Worm (Caenorhabditis elegans) whole organism, L2 larva: ENCODE measurements around the gene pbs-3.
"Not testable (repeated sequence)": the region's sequence is repeated elsewhere in the genome, so short reads cannot be mapped to it uniquely, and the experiment has no call there.

ENCODE experiments used
- C34F6.9 ChIP-seq: fragments of 150-350 bp; optimal IDR thresholded peaks from 2 replicates; lab custom pipeline; 2014; ENCODE audit warnings: missing biosample characterization, missing genetic modification characterization
- F13H6.1 ChIP-seq: sonication (generic microtip); optimal IDR thresholded peaks from 2 replicates; lab custom pipeline; 2016; ENCODE audit warnings: missing genetic modification characterization, missing compliant biosample characterization
- R02D3.7 ChIP-seq: fragments of 150-350 bp; optimal IDR thresholded peaks from 2 replicates; lab custom pipeline; 2014; ENCODE audit warnings: missing biosample characterization, missing genetic modification characterization
- Y55F3AM.14 ChIP-seq: fragments of 200-800 bp; sonication (Bioruptor generic); optimal IDR thresholded peaks from 2 replicates; lab custom pipeline; 2018; ENCODE audit warnings: mild to moderate bottlenecking, missing genetic modification characterization, missing compliant biosample characterization
- ZK546.5 ChIP-seq: sonication (generic microtip); optimal IDR thresholded peaks from 2 replicates; lab custom pipeline; 2017; ENCODE audit warnings: missing biosample characterization, missing genetic modification characterization
- alr-1 ChIP-seq: fragments of 150-350 bp; optimal IDR thresholded peaks from 2 replicates; lab custom pipeline; 2014; ENCODE audit warnings: missing biosample characterization, missing genetic modification characterization
- ceh-16 ChIP-seq: fragments of 150-350 bp; optimal IDR thresholded peaks from 2 replicates; lab custom pipeline; 2014; ENCODE audit warnings: missing biosample characterization, missing genetic modification characterization
- crh-2 ChIP-seq: sonication (generic microtip); optimal IDR thresholded peaks from 2 replicates; lab custom pipeline; 2017; ENCODE audit warnings: missing biosample characterization, missing genetic modification characterization
- elt-1 ChIP-seq: fragments of 150-350 bp; optimal IDR thresholded peaks from 2 replicates; lab custom pipeline; 2014; ENCODE audit warnings: missing biosample characterization, missing genetic modification characterization
- elt-3 ChIP-seq: sonication (generic microtip); optimal IDR thresholded peaks from 2 replicates; lab custom pipeline; 2017; ENCODE audit warnings: missing biosample characterization, missing genetic modification characterization
- fos-1 ChIP-seq: fragments of 150-350 bp; optimal IDR thresholded peaks from 2 replicates; lab custom pipeline; 2014; ENCODE audit warnings: missing biosample characterization, missing genetic modification characterization
- lin-11 ChIP-seq: fragments of 150-350 bp; sonication (generic microtip); optimal IDR thresholded peaks from 2 replicates; lab custom pipeline; 2014; ENCODE audit warnings: missing biosample characterization, missing genetic modification characterization, inconsistent platforms, mixed read lengths
- lin-13 ChIP-seq: fragments of 150-350 bp; optimal IDR thresholded peaks from 2 replicates; lab custom pipeline; 2014; ENCODE audit warnings: missing biosample characterization, missing genetic modification reagents, missing genetic modification characterization
- lin-39 ChIP-seq: fragments of 150-350 bp; optimal IDR thresholded peaks from 2 replicates; lab custom pipeline; 2014; ENCODE audit warnings: missing biosample characterization, missing genetic modification reagents, missing genetic modification characterization
- lsy-2 ChIP-seq, 2 experiments: fragments of 150-350 bp in 1 of 2; sonication (generic microtip) in 1 of 2; optimal IDR thresholded peaks; 2 replicates each; lab custom pipeline; 2014 to 2017; ENCODE audit warnings: missing biosample characterization in 2 of 2, missing genetic modification characterization in 2 of 2
- mbf-1 ChIP-seq: sonication (generic microtip); optimal IDR thresholded peaks from 2 replicates; lab custom pipeline; 2017; ENCODE audit warnings: missing biosample characterization, missing genetic modification characterization
- nhr-129 ChIP-seq: fragments of 150-350 bp; optimal IDR thresholded peaks from 2 replicates; lab custom pipeline; 2014; ENCODE audit warnings: missing biosample characterization, missing genetic modification characterization
- nhr-21 ChIP-seq: fragments of 150-350 bp; optimal IDR thresholded peaks from 2 replicates; lab custom pipeline; 2014; ENCODE audit warnings: missing biosample characterization, missing genetic modification characterization
- nhr-23 ChIP-seq: fragments of 150-350 bp; optimal IDR thresholded peaks from 2 replicates; lab custom pipeline; 2014; ENCODE audit warnings: missing biosample characterization, missing genetic modification reagents, missing genetic modification characterization
- nhr-237 ChIP-seq: fragments of 150-350 bp; optimal IDR thresholded peaks from 2 replicates; lab custom pipeline; 2014; ENCODE audit warnings: missing biosample characterization, missing genetic modification characterization
- nhr-25 ChIP-seq: fragments of 150-350 bp; sonication (generic microtip); optimal IDR thresholded peaks from 3 replicates; lab custom pipeline; 2014; ENCODE audit warnings: missing biosample characterization, missing genetic modification characterization
- peb-1 ChIP-seq: fragments of 150-350 bp; optimal IDR thresholded peaks from 2 replicates; lab custom pipeline; 2014; ENCODE audit warnings: missing biosample characterization, missing genetic modification characterization
- skn-1 ChIP-seq: sonication (generic microtip); optimal IDR thresholded peaks from 2 replicates; lab custom pipeline; 2017; ENCODE audit warnings: missing biosample characterization, missing genetic modification characterization
- sma-3 ChIP-seq: sonication (generic microtip); optimal IDR thresholded peaks from 2 replicates; lab custom pipeline; 2016; ENCODE audit warnings: missing genetic modification reagents, missing genetic modification characterization, missing compliant biosample characterization
- sma-9 ChIP-seq, 2 experiments: fragments of 150-350 bp in 1 of 2; sonication (generic microtip) in 1 of 2; optimal IDR thresholded peaks; 2 replicates each; lab custom pipeline; 2014 to 2016; ENCODE audit warnings: missing genetic modification characterization in 2 of 2, mild to moderate bottlenecking in 1 of 2, missing biosample characterization in 1 of 2, missing compliant biosample characterization in 1 of 2, missing genetic modification reagents in 1 of 2, moderate library complexity in 1 of 2
- snpc-4 ChIP-seq: fragments of 150-350 bp; optimal IDR thresholded peaks from 2 replicates; lab custom pipeline; 2014; ENCODE audit warnings: missing biosample characterization, missing genetic modification characterization
- unc-55 ChIP-seq: fragments of 150-350 bp; sonication (generic microtip); optimal IDR thresholded peaks from 3 replicates; lab custom pipeline; 2014; ENCODE audit warnings: missing biosample characterization, missing genetic modification reagents, missing genetic modification characterization
- unc-62 ChIP-seq: fragments of 150-350 bp; optimal IDR thresholded peaks from 2 replicates; lab custom pipeline; 2014; ENCODE audit warnings: missing biosample characterization, missing genetic modification reagents, missing genetic modification characterization
- zag-1 ChIP-seq: fragments of 150-350 bp; optimal IDR thresholded peaks from 2 replicates; lab custom pipeline; 2014; ENCODE audit warnings: missing biosample characterization, missing genetic modification characterization
- ztf-1 ChIP-seq: fragments of 200-800 bp; sonication (Bioruptor generic); conservative IDR thresholded peaks from 2 replicates; pipeline ENCODE4 v1.3.6; 2022; ENCODE audit warnings: missing genetic modification characterization, missing compliant biosample characterization
- ztf-4 ChIP-seq: fragments of 150-350 bp; optimal IDR thresholded peaks from 2 replicates; lab custom pipeline; 2014; ENCODE audit warnings: missing biosample characterization, missing genetic modification characterization

pbs-3 gene

ce11 chrII:4920608-4921007, 34.6 kb downstream of the pbs-3 start:
- TF ChIP-seq sma-3 (GFP tag; lab: Kevin White, UChicago) (peak; percentile 18), nhr-23 (tag; lab: Kevin White, UChicago) (no peak), fos-1 (tag; lab: Kevin White, UChicago) (peak; percentile 62)
- TF ChIP-seq, all 48 proteins: peak for 2

DNA sequence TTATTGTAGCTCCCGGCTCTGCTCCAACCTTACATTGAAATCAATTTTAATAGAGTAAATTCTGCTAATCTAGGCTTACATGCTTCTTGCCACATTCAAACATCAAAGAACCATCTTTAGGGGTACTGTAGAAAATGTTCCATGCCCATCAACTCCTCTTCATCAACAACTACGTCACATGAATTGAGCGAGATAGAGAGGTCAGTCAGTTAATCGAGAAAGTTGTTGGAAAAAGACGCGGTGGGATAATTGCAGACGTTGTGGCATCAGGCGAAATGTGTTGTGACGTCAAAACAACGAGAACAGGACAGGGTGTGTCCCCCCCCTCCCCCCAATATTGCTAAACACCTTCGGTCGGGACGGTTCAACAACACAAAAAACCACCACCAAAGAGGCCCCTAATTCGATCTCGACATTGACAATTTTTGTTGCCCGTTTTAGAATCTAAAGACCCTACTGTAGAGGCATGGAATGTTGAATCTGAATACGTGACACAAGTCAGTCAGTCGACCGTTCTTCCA, 36.7 kb downstream of the pbs-3 start:
- TF ChIP-seq sma-3 (GFP tag; lab: Kevin White, UChicago) (peak; percentile 65), lin-11 (tag; lab: Kevin White, UChicago) (no peak), nhr-237 (no peak), nhr-25 (tag; lab: Kevin White, UChicago) (peak; percentile 43), ztf-4 (tag; lab: Kevin White, UChicago) (no peak), sma-9 (GFP tag; optimal IDR thresholded peaks at IDR 0.05; lab: Kevin White, UChicago) (peak; percentile 3), sma-9 (tag; optimal IDR thresholded peaks at IDR 0.05; lab: Kevin White, UChicago) (no peak)

DNA sequence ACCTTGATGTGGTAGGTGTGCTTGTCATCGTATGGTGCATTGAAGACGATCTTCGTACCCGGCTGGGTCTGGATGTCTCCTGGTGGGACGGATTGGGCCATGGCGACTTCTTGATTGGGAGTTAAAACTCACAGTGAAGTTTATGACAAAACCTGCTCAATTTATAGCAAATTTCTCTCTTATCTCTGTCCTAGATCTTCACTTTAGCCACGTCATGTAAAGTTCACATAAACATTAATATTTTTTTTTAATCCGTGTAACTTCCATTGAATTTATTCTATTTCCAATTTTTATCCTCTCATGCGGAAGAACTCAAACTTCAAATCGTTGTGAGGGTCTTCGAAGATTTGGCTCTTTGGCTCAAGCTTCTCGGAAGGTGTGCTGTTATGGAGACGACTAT, 38.8 kb downstream of the pbs-3 start, which contains the start of gene msp-31:
Gene msp-31, minus strand, starts transcription at position 101 of the 400 bp plus-strand sequence.
- not testable (repeated sequence) for TF ChIP-seq alr-1, elt-3, nhr-129 (tag; lab: Kevin White, UChicago)
- TF ChIP-seq, all 48 proteins: peak for 0; not testable (repeated sequence) for 48

DNA sequence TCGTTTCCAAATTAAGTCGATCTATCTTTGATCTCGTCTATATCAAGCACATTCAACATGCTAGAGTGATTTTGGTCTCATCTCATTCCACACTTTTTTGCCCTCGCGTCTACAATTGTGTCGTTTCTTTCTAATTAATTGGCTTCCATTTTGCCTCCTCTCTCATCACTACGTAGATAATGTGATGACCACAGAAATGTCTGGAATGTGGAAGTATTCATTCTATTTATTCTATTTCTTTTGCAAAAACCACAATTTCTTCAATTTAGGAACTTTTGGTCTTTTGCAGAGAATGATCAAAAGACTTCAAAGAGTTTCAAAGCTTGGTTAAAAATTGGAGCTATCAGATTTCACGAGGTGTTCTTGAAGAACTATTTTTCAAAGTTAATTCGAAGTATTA, 39.7 kb downstream of the pbs-3 start:
- TF ChIP-seq zag-1 (tag; lab: Kevin White, UChicago) (no peak), lin-39 (tag; lab: Kevin White, UChicago) (no peak), ZK546.5 (no peak), peb-1 (tag; lab: Kevin White, UChicago) (no peak), nhr-21 (tag; lab: Kevin White, UChicago) (no peak), unc-62 (GFP tag; lab: Kevin White, UChicago) (no peak), alr-1 (tag; lab: Kevin White, UChicago) (no peak), elt-1 (tag; lab: Kevin White, UChicago) (no peak), fos-1 (tag; lab: Kevin White, UChicago) (no peak), lin-11 (tag; lab: Kevin White, UChicago) (no peak), lin-13 (GFP tag; lab: Kevin White, UChicago) (no peak)

DNA sequence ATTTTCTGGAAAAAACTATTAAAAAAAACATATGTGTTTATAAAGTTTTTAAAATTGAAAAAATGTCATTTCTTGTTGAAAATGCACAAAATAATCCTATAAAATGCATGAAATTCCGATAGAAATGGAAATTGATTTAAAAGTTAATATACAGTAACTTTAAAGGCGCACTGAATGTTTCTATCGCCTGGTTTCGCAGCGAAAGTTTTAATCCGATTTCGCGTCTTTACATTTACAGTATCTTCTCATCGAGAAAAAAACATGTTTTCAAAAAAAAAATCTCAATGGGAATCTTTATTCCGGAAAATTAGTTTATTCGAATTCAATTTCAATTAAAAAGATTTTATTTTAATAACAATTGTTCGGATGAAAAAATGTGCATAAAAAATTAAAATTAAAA, 41.0 kb downstream of the pbs-3 start, which contains the start of gene R05F9.11:
Gene R05F9.11, minus strand, starts transcription at position 5 of the 400 bp plus-strand sequence.
- TF ChIP-seq C34F6.9 (no peak), ztf-1 (GFP tag; lab: Robert Waterston, UW) (no peak), peb-1 (tag; lab: Kevin White, UChicago) (no peak), nhr-21 (tag; lab: Kevin White, UChicago) (no peak), R02D3.7 (no peak), nhr-129 (tag; lab: Kevin White, UChicago) (no peak), elt-3 (tag; lab: Kevin White, UChicago) (no peak), snpc-4 (tag; lab: Kevin White, UChicago) (no peak)

ce11 chrII:4908160-4908559, 47.1 kb downstream of the pbs-3 start:
- TF ChIP-seq fos-1 (tag; lab: Kevin White, UChicago) (peak; percentile 10), unc-55 (peak; percentile 62), sma-3 (GFP tag; lab: Kevin White, UChicago) (peak; percentile 7), C34F6.9 (peak; percentile 40), nhr-129 (tag; lab: Kevin White, UChicago) (peak; percentile 43), Y55F3AM.14 (GFP tag; lab: Kevin White, UChicago) (peak; percentile 18), ceh-16 (tag; lab: Kevin White, UChicago) (no peak), crh-2 (tag; lab: Kevin White, UChicago) (no peak), lsy-2 (tag; optimal IDR thresholded peaks at IDR 0.05; lab: Kevin White, UChicago) (peak in 1 of 2 experiments; percentile 25), F13H6.1 (tag; lab: Kevin White, UChicago) (peak; percentile 28), zag-1 (tag; lab: Kevin White, UChicago) (peak; percentile 22), sma-9 (GFP tag; optimal IDR thresholded peaks at IDR 0.05; lab: Kevin White, UChicago) (peak; percentile 25), sma-9 (tag; optimal IDR thresholded peaks at IDR 0.05; lab: Kevin White, UChicago) (no peak), ztf-4 (tag; lab: Kevin White, UChicago) (peak; percentile 25), mbf-1 (tag; lab: Kevin White, UChicago) (no peak), skn-1 (no peak)
- TF ChIP-seq, all 48 proteins: peak for 11
